Worm (Caenorhabditis elegans) whole organism, young adult: Measurements from ENCODE around the gene T22E5.6.

Source experiments
- F49E8.2 ChIP-seq: sonication (generic microtip); optimal IDR thresholded peaks from 3 replicates; lab custom pipeline; 2017; ENCODE audit warnings: missing genetic modification characterization, mild to moderate bottlenecking, missing compliant biosample characterization, antibody characterized with exemption, moderate library complexity; ENCODE audit not compliant: insufficient read depth
- F57A8.1 ChIP-seq: fragments of 200-800 bp; sonication (Bioruptor generic); optimal IDR thresholded peaks from 2 replicates; lab custom pipeline; 2018; ENCODE audit warnings: mild to moderate bottlenecking, missing genetic modification characterization, moderate library complexity, missing compliant biosample characterization
- T26A5.8 ChIP-seq: sonication (generic microtip); optimal IDR thresholded peaks from 2 replicates; lab custom pipeline; 2016; ENCODE audit warnings: missing genetic modification characterization, missing compliant biosample characterization
- akir-1 ChIP-seq: fragments of 200-800 bp; sonication (Bioruptor generic); optimal IDR thresholded peaks from 2 replicates; lab custom pipeline; 2018; ENCODE audit warnings: mild to moderate bottlenecking, missing genetic modification characterization, moderate library complexity, missing compliant biosample characterization
- chd-7 ChIP-seq: sonication (generic microtip); optimal IDR thresholded peaks from 2 replicates; lab custom pipeline; 2016; ENCODE audit warnings: mild to moderate bottlenecking, missing genetic modification characterization, moderate library complexity, missing compliant biosample characterization
- him-1 ChIP-seq: sonication (generic microtip); optimal IDR thresholded peaks from 2 replicates; lab custom pipeline; 2016; ENCODE audit warnings: missing genotype, missing genetic modification reagents, missing genetic modification characterization, missing compliant biosample characterization
- lsl-1 ChIP-seq: fragments of 200-800 bp; sonication (Bioruptor generic); optimal IDR thresholded peaks from 2 replicates; lab custom pipeline; 2018; ENCODE audit warnings: mild to moderate bottlenecking, missing genetic modification characterization, moderate library complexity, missing compliant biosample characterization
- madf-3 ChIP-seq: fragments of 200-800 bp; sonication (Bioruptor generic); IDR thresholded peaks from 2 replicates; pipeline ENCODE4 v1.3.6; 2022; ENCODE audit warnings: missing genetic modification reagents, missing genetic modification characterization, missing compliant biosample characterization
- nfya-1 ChIP-seq: sonication (generic microtip); optimal IDR thresholded peaks from 2 replicates; lab custom pipeline; 2017; ENCODE audit warnings: antibody characterized with exemption, missing compliant biosample characterization, missing genetic modification characterization, borderline replicate concordance; ENCODE audit not compliant: insufficient read depth
- snpc-1.1 ChIP-seq: sonication (generic microtip); optimal IDR thresholded peaks from 2 replicates; lab custom pipeline; 2017; ENCODE audit warnings: missing genetic modification characterization, mild to moderate bottlenecking, missing compliant biosample characterization, antibody characterized with exemption, moderate library complexity, missing genotype, missing genetic modification reagents; ENCODE audit not compliant: insufficient read depth
- somi-1 ChIP-seq: fragments of 200-800 bp; sonication (Bioruptor generic); optimal IDR thresholded peaks from 2 replicates; lab custom pipeline; 2018; ENCODE audit warnings: mild to moderate bottlenecking, missing genetic modification characterization, missing compliant biosample characterization

DNA sequence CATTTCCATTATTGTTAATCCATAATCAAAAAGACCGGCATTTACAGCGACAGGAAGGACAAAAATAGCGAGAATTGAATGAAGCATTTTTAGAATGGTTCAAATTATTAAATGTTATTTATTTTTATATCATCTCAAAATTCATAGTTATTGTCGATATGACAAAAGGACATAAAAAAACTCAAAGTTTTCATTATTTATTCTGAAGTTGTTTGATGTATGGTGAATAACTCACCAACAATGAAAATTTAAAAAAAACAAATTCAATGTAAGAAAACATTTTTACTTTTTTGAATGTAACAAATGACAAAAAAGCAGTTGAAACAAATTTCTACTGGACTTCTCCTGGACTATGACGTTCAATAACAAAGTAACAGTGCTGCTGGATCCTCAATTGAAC, 24.3 kb upstream of the T22E5.6 start, which contains the start of gene K10C2.14:
- TF ChIP-seq snpc-1.1 (tag; lab: Kevin White, UChicago) (no peak), chd-7 (tag; lab: Kevin White, UChicago) (no peak), him-1 (tag; lab: Kevin White, UChicago) (no peak), lsl-1 (GFP tag; lab: Kevin White, UChicago) (no peak), madf-3 (GFP tag; lab: Robert Waterston, UW) (no peak), nfya-1 (tag; lab: Kevin White, UChicago) (no peak), F57A8.1 (GFP tag; lab: Kevin White, UChicago) (no peak), akir-1 (GFP tag; lab: Kevin White, UChicago) (no peak), T26A5.8 (no peak), F49E8.2 (tag; lab: Kevin White, UChicago) (no peak), somi-1 (no peak)
